Fruit fly (Drosophila melanogaster) whole organism, embryonic: Measurements from ENCODE around the gene BBIP1.

ENCODE experiments used
- Blimp-1 ChIP-seq: fragments of 200-800 bp; sonication (Bioruptor generic); optimal IDR thresholded peaks from 3 replicates; lab custom pipeline; 2018; ENCODE audit warnings: missing biosample characterization, missing genetic modification characterization, mild to moderate bottlenecking, moderate library complexity, missing genetic modification reagents
- CG10654 ChIP-seq: fragments of 200-800 bp; sonication (Bioruptor generic); optimal IDR thresholded peaks from 2 replicates; lab custom pipeline; 2016; ENCODE audit warnings: missing biosample characterization, missing genetic modification characterization
- CG10979 ChIP-seq: fragments of 200-800 bp; sonication (Bioruptor generic); optimal IDR thresholded peaks from 2 replicates; lab custom pipeline; 2018; ENCODE audit warnings: missing biosample characterization, mild to moderate bottlenecking, missing genetic modification characterization, moderate library complexity
- CG12219 ChIP-seq: fragments of 200-800 bp; sonication (Bioruptor generic); optimal IDR thresholded peaks from 3 replicates; lab custom pipeline; 2018; ENCODE audit warnings: missing biosample characterization, mild to moderate bottlenecking, missing genetic modification characterization
- CG12236 ChIP-seq: fragments of 200-800 bp; sonication (Bioruptor generic); optimal IDR thresholded peaks from 2 replicates; lab custom pipeline; 2016; ENCODE audit warnings: missing biosample characterization, missing genetic modification characterization
- CG13123 ChIP-seq: fragments of 200-800 bp; sonication (Bioruptor generic); optimal IDR thresholded peaks from 2 replicates; lab custom pipeline; 2016; ENCODE audit warnings: missing biosample characterization, missing genetic modification characterization
- CG15073 ChIP-seq: fragments of 200-800 bp; sonication (Bioruptor generic); optimal IDR thresholded peaks from 2 replicates; lab custom pipeline; 2016; ENCODE audit warnings: missing biosample characterization, missing genetic modification characterization
- CG1647 ChIP-seq: fragments of 200-800 bp; sonication (Bioruptor generic); optimal IDR thresholded peaks from 3 replicates; lab custom pipeline; 2016; ENCODE audit warnings: missing biosample characterization, missing genetic modification characterization
- CG17802 ChIP-seq: fragments of 200-800 bp; sonication (Bioruptor generic); optimal IDR thresholded peaks from 2 replicates; lab custom pipeline; 2018; ENCODE audit warnings: missing biosample characterization, mild to moderate bottlenecking, missing genetic modification characterization, moderate library complexity
- CG3163 ChIP-seq: fragments of 200-800 bp; sonication (Bioruptor generic); optimal IDR thresholded peaks from 3 replicates; lab custom pipeline; 2016; ENCODE audit warnings: missing biosample characterization, missing genetic modification characterization
- CG32772 ChIP-seq: fragments of 200-800 bp; sonication (Bioruptor generic); IDR thresholded peaks from 2 replicates; pipeline ENCODE4 v1.3.6; 2022; ENCODE audit warnings: missing biosample characterization, missing genetic modification characterization
- CG5953 ChIP-seq: fragments of 200-800 bp; sonication (Bioruptor generic); IDR thresholded peaks from 2 replicates; pipeline ENCODE4 v1.3.6; 2022; ENCODE audit warnings: missing biosample characterization, missing genetic modification characterization
- CG6272 ChIP-seq: fragments of 200-800 bp; sonication (Bioruptor generic); IDR thresholded peaks from 2 replicates; pipeline ENCODE4 v1.3.6; 2022; ENCODE audit warnings: missing biosample characterization, missing genetic modification characterization
- CG6813 ChIP-seq: fragments of 200-800 bp; sonication (Bioruptor generic); optimal IDR thresholded peaks from 2 replicates; lab custom pipeline; 2017; ENCODE audit warnings: missing biosample characterization, missing genetic modification characterization, mild to moderate bottlenecking, moderate library complexity, missing genetic modification reagents
- CG7987 ChIP-seq: fragments of 200-800 bp; sonication (Bioruptor generic); optimal IDR thresholded peaks from 2 replicates; lab custom pipeline; 2018; ENCODE audit warnings: missing biosample characterization, mild to moderate bottlenecking, missing genetic modification characterization, moderate library complexity
- CG8388 ChIP-seq: fragments of 200-800 bp; sonication (Bioruptor generic); optimal IDR thresholded peaks from 2 replicates; lab custom pipeline; 2019; ENCODE audit warnings: missing biosample characterization, mild to moderate bottlenecking, missing genetic modification characterization, moderate library complexity
- CG8765 ChIP-seq: fragments of 200-800 bp; sonication (Bioruptor generic); IDR thresholded peaks from 2 replicates; pipeline ENCODE4 v1.3.6; 2022; ENCODE audit warnings: missing biosample characterization, missing genetic modification characterization
- CG9215 ChIP-seq: fragments of 200-800 bp; sonication (Bioruptor generic); IDR thresholded peaks from 2 replicates; pipeline ENCODE4 v1.3.6; 2022; ENCODE audit warnings: missing biosample characterization, missing genetic modification characterization
- CHES-1-like ChIP-seq: fragments of 200-800 bp; sonication (Bioruptor generic); optimal IDR thresholded peaks from 2 replicates; lab custom pipeline; 2016; ENCODE audit warnings: missing biosample characterization, missing genetic modification characterization
- CTCF ChIP-seq: fragments of 200-800 bp; sonication (Bioruptor generic); optimal IDR thresholded peaks from 2 replicates; lab custom pipeline; 2017; ENCODE audit warnings: missing biosample characterization, mild to moderate bottlenecking, missing genetic modification characterization, moderate library complexity
- Dfd ChIP-seq, 2 experiments: fragments of >200 bp; optimal IDR thresholded peaks; 2 replicates each; lab custom pipeline; 2017; ENCODE audit warnings: missing biosample characterization in 2 of 2, missing genetic modification characterization in 2 of 2
- Fer2 ChIP-seq: fragments of 200-800 bp; sonication (Bioruptor generic); optimal IDR thresholded peaks from 2 replicates; lab custom pipeline; 2018; ENCODE audit warnings: missing biosample characterization, mild to moderate bottlenecking, missing genetic modification characterization, moderate library complexity
- GATAe ChIP-seq: fragments of 200-800 bp; sonication (Bioruptor generic); conservative IDR thresholded peaks from 2 replicates; pipeline ENCODE4 v1.3.6; 2022; ENCODE audit warnings: missing biosample characterization, missing genetic modification characterization
- HHEX ChIP-seq: fragments of 200-800 bp; sonication (Bioruptor generic); optimal IDR thresholded peaks from 3 replicates; lab custom pipeline; 2017; ENCODE audit warnings: missing biosample characterization, mild to moderate bottlenecking, missing genetic modification characterization, missing genetic modification reagents
- Hey ChIP-seq: fragments of 200-800 bp; sonication (Bioruptor generic); optimal IDR thresholded peaks from 3 replicates; lab custom pipeline; 2018; ENCODE audit warnings: missing biosample characterization, mild to moderate bottlenecking, missing genetic modification characterization
- Hr3 ChIP-seq: fragments of 200-800 bp; sonication (Bioruptor generic); optimal IDR thresholded peaks from 3 replicates; lab custom pipeline; 2016; ENCODE audit warnings: missing biosample characterization, missing genetic modification characterization
- Max ChIP-seq: fragments of 200-800 bp; sonication (Bioruptor generic); optimal IDR thresholded peaks from 2 replicates; lab custom pipeline; 2016; ENCODE audit warnings: missing biosample characterization, mild to moderate bottlenecking, missing genetic modification characterization
- NfI ChIP-seq: fragments of 200-800 bp; sonication (Bioruptor generic); optimal IDR thresholded peaks from 3 replicates; lab custom pipeline; 2018; ENCODE audit warnings: missing biosample characterization, mild to moderate bottlenecking, missing genetic modification characterization, moderate library complexity
- Stat92E ChIP-seq, 3 experiments: fragments of >200 bp in 2 of 3; fragments of 200-800 bp in 1 of 3; sonication (Bioruptor generic) in 1 of 3; optimal IDR thresholded peaks; 2 replicates each; lab custom pipeline; 2017 to 2019; ENCODE audit warnings: missing biosample characterization in 3 of 3, missing genetic modification characterization in 3 of 3, mild to moderate bottlenecking in 1 of 3, moderate library complexity in 1 of 3
- bbx ChIP-seq: fragments of 200-800 bp; sonication (Bioruptor generic); IDR thresholded peaks from 2 replicates; pipeline ENCODE4 v1.3.6; 2022; ENCODE audit warnings: missing biosample characterization, missing genetic modification characterization; ENCODE audit not compliant: partially characterized antibody
- bsh ChIP-seq, 2 experiments: fragments of 200-800 bp; sonication (Bioruptor generic); optimal IDR thresholded peaks; 2 replicates each; lab custom pipeline; 2017 to 2018; ENCODE audit warnings: mild to moderate bottlenecking in 2 of 2, missing biosample characterization in 2 of 2, missing genetic modification characterization in 2 of 2, moderate library complexity in 1 of 2
- btn ChIP-seq: fragments of 200-800 bp; sonication (Bioruptor generic); optimal IDR thresholded peaks from 2 replicates; lab custom pipeline; 2016; ENCODE audit warnings: missing biosample characterization, missing genetic modification characterization
- cg ChIP-seq: fragments of 200-800 bp; sonication (Bioruptor generic); optimal IDR thresholded peaks from 3 replicates; lab custom pipeline; 2019; ENCODE audit warnings: missing biosample characterization, mild to moderate bottlenecking, missing genetic modification characterization, moderate library complexity
- da ChIP-seq: fragments of 200-800 bp; sonication (Bioruptor generic); optimal IDR thresholded peaks from 2 replicates; lab custom pipeline; 2016; ENCODE audit warnings: missing biosample characterization, missing genetic modification characterization
- en ChIP-seq: fragments of 200-800 bp; sonication (Bioruptor generic); optimal IDR thresholded peaks from 2 replicates; lab custom pipeline; 2016; ENCODE audit warnings: missing biosample characterization, missing genetic modification characterization
- esg ChIP-seq: fragments of 200-800 bp; sonication (Bioruptor generic); conservative IDR thresholded peaks from 2 replicates; pipeline ENCODE4 v1.3.6; 2022; ENCODE audit warnings: missing biosample characterization, missing genetic modification characterization
- exex ChIP-seq: fragments of 200-800 bp; sonication (Bioruptor generic); optimal IDR thresholded peaks from 4 replicates; lab custom pipeline; 2018; ENCODE audit warnings: missing biosample characterization, mild to moderate bottlenecking, missing genetic modification characterization, moderate library complexity
- gce ChIP-seq: fragments of 200-800 bp; sonication (Bioruptor generic); IDR thresholded peaks from 3 replicates; pipeline ENCODE4 v1.3.6; 2022; ENCODE audit warnings: missing biosample characterization, missing genetic modification characterization
- gfzf ChIP-seq: fragments of 200-800 bp; sonication (Bioruptor generic); optimal IDR thresholded peaks from 2 replicates; lab custom pipeline; 2016; ENCODE audit warnings: missing biosample characterization, mild to moderate bottlenecking, missing genetic modification characterization, moderate library complexity
- gro ChIP-seq: fragments of 200-800 bp; sonication (Bioruptor generic); optimal IDR thresholded peaks from 2 replicates; lab custom pipeline; 2016; ENCODE audit warnings: missing biosample characterization, missing genetic modification characterization
- gt ChIP-seq: fragments of 200-800 bp; sonication (Bioruptor generic); IDR thresholded peaks from 2 replicates; pipeline ENCODE4 v1.3.6; 2022; ENCODE audit warnings: missing biosample characterization, missing genetic modification characterization
- kay ChIP-seq: fragments of 200-800 bp; sonication (Bioruptor generic); optimal IDR thresholded peaks from 2 replicates; lab custom pipeline; 2016; ENCODE audit warnings: missing biosample characterization, missing genetic modification characterization
- lilli ChIP-seq: fragments of 200-800 bp; sonication (Bioruptor generic); optimal IDR thresholded peaks from 3 replicates; lab custom pipeline; 2016; ENCODE audit warnings: missing biosample characterization, missing genetic modification characterization
- pum ChIP-seq: fragments of 200-800 bp; sonication (Bioruptor generic); optimal IDR thresholded peaks from 2 replicates; lab custom pipeline; 2016; ENCODE audit warnings: missing biosample characterization, missing genetic modification characterization
- repo ChIP-seq: fragments of 200-800 bp; sonication (Bioruptor generic); optimal IDR thresholded peaks from 2 replicates; lab custom pipeline; 2016; ENCODE audit warnings: missing biosample characterization, missing genetic modification characterization
- rib ChIP-seq: fragments of 200-800 bp; sonication (Bioruptor generic); IDR thresholded peaks from 2 replicates; pipeline ENCODE4 v1.3.6; 2022; ENCODE audit warnings: missing biosample characterization, missing genetic modification characterization
- salm ChIP-seq: fragments of 200-800 bp; sonication (Bioruptor generic); optimal IDR thresholded peaks from 2 replicates; lab custom pipeline; 2018; ENCODE audit warnings: missing biosample characterization, mild to moderate bottlenecking, missing genetic modification characterization
- slou ChIP-seq: fragments of 200-800 bp; sonication (Bioruptor generic); optimal IDR thresholded peaks from 3 replicates; lab custom pipeline; 2016; ENCODE audit warnings: missing biosample characterization, missing genetic modification characterization
- so ChIP-seq: fragments of 200-800 bp; sonication (Bioruptor generic); IDR thresholded peaks from 3 replicates; pipeline ENCODE4 v1.3.6; 2022; ENCODE audit warnings: missing biosample characterization, missing genetic modification characterization
- sug ChIP-seq: fragments of 200-800 bp; optimal IDR thresholded peaks from 2 replicates; lab custom pipeline; 2019; ENCODE audit warnings: missing biosample characterization, mild to moderate bottlenecking, missing genetic modification characterization, moderate library complexity
- zen ChIP-seq: fragments of 200-800 bp; sonication (Bioruptor generic); optimal IDR thresholded peaks from 3 replicates; lab custom pipeline; 2018; ENCODE audit warnings: missing biosample characterization, mild to moderate bottlenecking, missing genetic modification characterization, moderate library complexity

Gene BBIP1

DNA sequence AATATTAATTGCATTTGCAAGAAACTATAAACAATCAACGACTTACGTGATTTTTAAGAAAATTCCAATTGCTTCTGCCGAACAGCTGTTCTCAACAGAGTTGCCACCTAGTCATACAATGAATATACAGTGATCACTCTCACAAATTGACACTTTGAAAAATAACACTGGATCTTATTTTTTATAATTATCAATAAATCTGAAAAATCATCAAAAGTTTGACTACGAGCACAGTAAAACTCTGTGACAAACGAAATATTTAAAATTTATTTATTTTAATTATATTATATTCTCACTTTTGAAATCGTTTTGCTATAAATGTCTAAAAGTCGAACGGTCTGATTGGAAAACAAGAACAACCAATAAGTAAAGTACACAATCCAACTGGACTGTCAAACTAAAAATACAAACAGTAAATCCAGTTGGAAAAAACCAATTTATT lies 4.2 kb upstream of the BBIP1 start, which contains the start of gene CG34117 (continued):
- peak; percentile 69 for TF ChIP-seq CG13123
- TF ChIP-seq en: no peak
- TF ChIP-seq Blimp-1: peak; percentile 76
- TF ChIP-seq salm (tag; lab: Kevin White, UChicago): peak; percentile 67
- TF ChIP-seq CG17802: no peak
- no peak for TF ChIP-seq Dfd (GFP tag; optimal IDR thresholded peaks at IDR 0.05; lab: Kevin White, UChicago)
- TF ChIP-seq zen (tag; lab: Kevin White, UChicago): peak; percentile 82
- peak; percentile 18 for TF ChIP-seq repo (GFP tag; lab: Kevin White, UChicago)
- TF ChIP-seq gce (GFP tag; lab: Robert Waterston, UW): peak; percentile 71; the same call in 2 of the 3 replicates
- TF ChIP-seq CG7987 (GFP tag; lab: Kevin White, UChicago): peak; percentile 68
- TF ChIP-seq rib (GFP tag; lab: Robert Waterston, UW): 0 out of 2 replicates have a peak, but pooled peaks have one; percentile 52
- peak; percentile 56 for TF ChIP-seq pum (GFP tag; lab: Kevin White, UChicago)
- peak; percentile 76 for TF ChIP-seq CG10654 (GFP tag; lab: Kevin White, UChicago)
- peak; percentile 51 for TF ChIP-seq gt
- TF ChIP-seq gro (GFP tag; lab: Kevin White, UChicago): peak; percentile 50
- TF ChIP-seq esg (GFP tag; lab: Robert Waterston, UW): peak; percentile 72
- peak; percentile 85 for TF ChIP-seq lilli (GFP tag; lab: Kevin White, UChicago)
- peak; percentile 73 for TF ChIP-seq CG8765 (GFP tag; lab: Robert Waterston, UW)
- TF ChIP-seq so: peak; percentile 83
- TF ChIP-seq cg (GFP tag; lab: Kevin White, UChicago): no peak
- peak; percentile 2 for TF ChIP-seq gfzf (GFP tag; lab: Kevin White, UChicago)
- TF ChIP-seq CG12236: no peak
- no peak for TF ChIP-seq da (GFP tag; lab: Kevin White, UChicago)
- TF ChIP-seq CG1647 (GFP tag; lab: Kevin White, UChicago): peak; percentile 58
- peak; percentile 74 for TF ChIP-seq HHEX (GFP tag; lab: Kevin White, UChicago)
- TF ChIP-seq kay (GFP tag; lab: Kevin White, UChicago): peak; percentile 48
- no peak; the same call in 1 of the 2 replicates for TF ChIP-seq CG5953 (GFP tag; lab: Robert Waterston, UW)
- peak; percentile 83 for TF ChIP-seq sug
- TF ChIP-seq CG8388 (GFP tag; lab: Kevin White, UChicago): peak; percentile 80
- peak; percentile 2 for TF ChIP-seq CTCF (GFP tag; lab: Kevin White, UChicago)
- TF ChIP-seq Fer2 (tag; lab: Kevin White, UChicago): peak; percentile 70
- peak; percentile 61 for TF ChIP-seq CG9215 (GFP tag; lab: Robert Waterston, UW)
- peak; percentile 82 for TF ChIP-seq Hr3 (GFP tag; lab: Kevin White, UChicago)
- peak; percentile 78 for TF ChIP-seq CG32772 (GFP tag; lab: Robert Waterston, UW)
- TF ChIP-seq CG3163: no peak
- peak; percentile 30; the same call in 1 of the 2 replicates for TF ChIP-seq CG6272 (GFP tag; lab: Robert Waterston, UW)
- peak; percentile 59 for TF ChIP-seq exex (tag; lab: Kevin White, UChicago)
- no peak for TF ChIP-seq Hey
- TF ChIP-seq bsh (GFP tag; optimal IDR thresholded peaks at IDR 0.05; lab: Kevin White, UChicago): peak in 1 of 2 experiments; percentile 73
- peak; percentile 75 for TF ChIP-seq slou (GFP tag; lab: Kevin White, UChicago)
- TF ChIP-seq CG6813: peak; percentile 68
- no peak for TF ChIP-seq bbx (GFP tag; lab: Robert Waterston, UW)
- peak; percentile 49 for TF ChIP-seq CG12219 (GFP tag; lab: Kevin White, UChicago)
- peak; percentile 78 for TF ChIP-seq NfI (GFP tag; lab: Kevin White, UChicago)
- TF ChIP-seq Stat92E (GFP tag; optimal IDR thresholded peaks at IDR 0.05; lab: Kevin White, UChicago): no peak
- no peak for TF ChIP-seq GATAe (GFP tag; lab: Robert Waterston, UW)
- peak; percentile 12 for TF ChIP-seq CHES-1-like (GFP tag; lab: Kevin White, UChicago)
- TF ChIP-seq Max (GFP tag; lab: Kevin White, UChicago): peak; percentile 69
- TF ChIP-seq CG10979 (tag; lab: Kevin White, UChicago): peak; percentile 75
- TF ChIP-seq btn (GFP tag; lab: Kevin White, UChicago): no peak
- TF ChIP-seq CG15073 (GFP tag; lab: Kevin White, UChicago): peak; percentile 31
